Fruit fly (Drosophila melanogaster) whole organism, embryonic: ENCODE measurements around the gene Synd.

Source experiments
- CG10565 ChIP-seq: fragments of 200-800 bp; sonication (Bioruptor generic); optimal IDR thresholded peaks from 3 replicates; lab custom pipeline; 2016; ENCODE audit warnings: missing biosample characterization, mild to moderate bottlenecking, missing genetic modification characterization
- CG10654 ChIP-seq: fragments of 200-800 bp; sonication (Bioruptor generic); optimal IDR thresholded peaks from 2 replicates; lab custom pipeline; 2016; ENCODE audit warnings: missing biosample characterization, missing genetic modification characterization
- CG11504 ChIP-seq: fragments of 200-800 bp; sonication (Bioruptor generic); optimal IDR thresholded peaks from 3 replicates; lab custom pipeline; 2019; ENCODE audit warnings: missing biosample characterization, mild to moderate bottlenecking, missing genetic modification characterization, moderate library complexity
- CG12744 ChIP-seq: fragments of 200-800 bp; sonication (Bioruptor generic); optimal IDR thresholded peaks from 2 replicates; lab custom pipeline; 2016; ENCODE audit warnings: missing biosample characterization, missing genetic modification characterization
- CG14667 ChIP-seq: fragments of 200-800 bp; sonication (Bioruptor generic); IDR thresholded peaks from 2 replicates; pipeline ENCODE4 v1.3.6; 2022; ENCODE audit warnings: missing biosample characterization, missing genetic modification characterization
- CG3407 ChIP-seq: fragments of 200-800 bp; sonication (Bioruptor generic); optimal IDR thresholded peaks from 2 replicates; lab custom pipeline; 2018; ENCODE audit warnings: missing biosample characterization, mild to moderate bottlenecking, missing genetic modification characterization
- CG42726 ChIP-seq: fragments of 200-800 bp; sonication (Bioruptor generic); IDR thresholded peaks from 2 replicates; pipeline ENCODE4 v1.3.6; 2022; ENCODE audit warnings: missing biosample characterization, missing genetic modification characterization; ENCODE audit not compliant: partially characterized antibody
- CG4404 ChIP-seq: fragments of 200-800 bp; sonication (Bioruptor generic); IDR thresholded peaks from 2 replicates; pipeline ENCODE4 v1.3.6; 2022; ENCODE audit warnings: missing biosample characterization, missing genetic modification characterization
- CG7372 ChIP-seq: fragments of 200-800 bp; sonication (Bioruptor generic); IDR thresholded peaks from 2 replicates; pipeline ENCODE4 v1.3.6; 2022; ENCODE audit warnings: missing biosample characterization, missing genetic modification characterization
- CG7839 ChIP-seq: fragments of 200-800 bp; sonication (Bioruptor generic); optimal IDR thresholded peaks from 3 replicates; lab custom pipeline; 2018; ENCODE audit warnings: missing biosample characterization, mild to moderate bottlenecking, missing genetic modification characterization, moderate library complexity
- CG8388 ChIP-seq: fragments of 200-800 bp; sonication (Bioruptor generic); optimal IDR thresholded peaks from 2 replicates; lab custom pipeline; 2019; ENCODE audit warnings: missing biosample characterization, mild to moderate bottlenecking, missing genetic modification characterization, moderate library complexity
- CG8478 ChIP-seq: fragments of >200 bp; optimal IDR thresholded peaks from 2 replicates; lab custom pipeline; 2018
- CG9215 ChIP-seq: fragments of 200-800 bp; sonication (Bioruptor generic); IDR thresholded peaks from 2 replicates; pipeline ENCODE4 v1.3.6; 2022; ENCODE audit warnings: missing biosample characterization, missing genetic modification characterization
- CG9437 ChIP-seq: fragments of 200-800 bp; sonication (Bioruptor generic); optimal IDR thresholded peaks from 2 replicates; lab custom pipeline; 2018; ENCODE audit warnings: missing biosample characterization, mild to moderate bottlenecking, missing genetic modification characterization
- CG9817 ChIP-seq: fragments of 200-800 bp; sonication (Bioruptor generic); optimal IDR thresholded peaks from 2 replicates; lab custom pipeline; 2018; ENCODE audit warnings: missing biosample characterization, mild to moderate bottlenecking, missing genetic modification characterization, moderate library complexity
- Chrac-16 ChIP-seq: fragments of 200-800 bp; sonication (Bioruptor generic); optimal IDR thresholded peaks from 3 replicates; lab custom pipeline; 2016; ENCODE audit warnings: missing biosample characterization, missing genetic modification characterization
- CrebB ChIP-seq: fragments of 200-800 bp; sonication (Bioruptor generic); optimal IDR thresholded peaks from 3 replicates; lab custom pipeline; 2018; ENCODE audit warnings: missing biosample characterization, mild to moderate bottlenecking, missing genetic modification characterization
- D19A ChIP-seq: fragments of 200-800 bp; optimal IDR thresholded peaks from 3 replicates; lab custom pipeline; 2019; ENCODE audit warnings: missing biosample characterization, mild to moderate bottlenecking, missing genetic modification characterization, moderate library complexity
- Doc3 ChIP-seq: fragments of 200-800 bp; sonication (Bioruptor generic); IDR thresholded peaks from 3 replicates; pipeline ENCODE4 v1.3.6; 2022; ENCODE audit warnings: missing biosample characterization, missing genetic modification characterization; ENCODE audit not compliant: partially characterized antibody
- H15 ChIP-seq: fragments of 200-800 bp; sonication (Bioruptor generic); IDR thresholded peaks from 3 replicates; pipeline ENCODE4 v1.3.6; 2022; ENCODE audit warnings: missing biosample characterization, missing genetic modification characterization
- HHEX ChIP-seq: fragments of 200-800 bp; sonication (Bioruptor generic); optimal IDR thresholded peaks from 3 replicates; lab custom pipeline; 2017; ENCODE audit warnings: missing biosample characterization, mild to moderate bottlenecking, missing genetic modification characterization, missing genetic modification reagents
- Lhr ChIP-seq: fragments of 200-800 bp; sonication (Bioruptor generic); optimal IDR thresholded peaks from 3 replicates; lab custom pipeline; 2017; ENCODE audit warnings: mild to moderate bottlenecking, missing biosample characterization, missing genetic modification reagents, missing genetic modification characterization
- Mrtf ChIP-seq: fragments of 200-800 bp; sonication (Bioruptor generic); IDR thresholded peaks from 3 replicates; pipeline ENCODE4 v1.3.6; 2022; ENCODE audit warnings: missing biosample characterization, missing genetic modification characterization
- Pdp1 ChIP-seq, 2 experiments: fragments of 200-800 bp; sonication (Bioruptor generic); optimal IDR thresholded peaks; 3 replicates each; lab custom pipeline; 2016; ENCODE audit warnings: missing biosample characterization in 2 of 2, missing genetic modification characterization in 2 of 2, mild to moderate bottlenecking in 1 of 2, moderate library complexity in 1 of 2
- TFAM ChIP-seq: fragments of 200-800 bp; sonication (Bioruptor generic); optimal IDR thresholded peaks from 2 replicates; lab custom pipeline; 2017; ENCODE audit warnings: missing biosample characterization, missing genetic modification characterization, inconsistent platforms
- Trl ChIP-seq, 3 experiments: fragments of >200 bp in 2 of 3; fragments of 200-800 bp in 1 of 3; sonication (Bioruptor generic) in 1 of 3; optimal IDR thresholded peaks; 2 replicates in 1 of 3; 3 replicates in 2 of 3; lab custom pipeline; 2016 to 2017; ENCODE audit warnings: missing biosample characterization in 1 of 3, missing genetic modification characterization in 1 of 3
- ac ChIP-seq: fragments of 200-800 bp; sonication (Bioruptor generic); optimal IDR thresholded peaks from 3 replicates; lab custom pipeline; 2017; ENCODE audit warnings: missing biosample characterization, mild to moderate bottlenecking, missing genetic modification characterization
- aop ChIP-seq: fragments of 200-800 bp; sonication (Bioruptor generic); IDR thresholded peaks from 2 replicates; pipeline ENCODE4 v1.3.6; 2022; ENCODE audit warnings: missing biosample characterization, missing genetic modification characterization
- ap ChIP-seq: fragments of 200-800 bp; sonication (Bioruptor generic); IDR thresholded peaks from 2 replicates; pipeline ENCODE4 v1.3.6; 2022; ENCODE audit warnings: missing biosample characterization, missing genetic modification characterization
- cas ChIP-seq: fragments of 200-800 bp; sonication (Bioruptor generic); IDR thresholded peaks from 2 replicates; pipeline ENCODE4 v1.3.6; 2022; ENCODE audit warnings: missing biosample characterization, missing genetic modification characterization
- corto ChIP-seq: fragments of 200-800 bp; sonication (Bioruptor generic); optimal IDR thresholded peaks from 2 replicates; lab custom pipeline; 2016; ENCODE audit warnings: missing biosample characterization, mild to moderate bottlenecking, missing genetic modification characterization, moderate library complexity
- crol ChIP-seq: fragments of 200-800 bp; sonication (Bioruptor generic); IDR thresholded peaks from 2 replicates; pipeline ENCODE4 v1.3.6; 2022; ENCODE audit warnings: missing biosample characterization, missing genetic modification characterization
- da ChIP-seq: fragments of 200-800 bp; sonication (Bioruptor generic); optimal IDR thresholded peaks from 2 replicates; lab custom pipeline; 2016; ENCODE audit warnings: missing biosample characterization, missing genetic modification characterization
- dimm ChIP-seq: fragments of 200-800 bp; sonication (Bioruptor generic); IDR thresholded peaks from 2 replicates; pipeline ENCODE4 v1.3.6; 2022; ENCODE audit warnings: missing biosample characterization, missing genetic modification characterization
- exex ChIP-seq: fragments of 200-800 bp; sonication (Bioruptor generic); optimal IDR thresholded peaks from 4 replicates; lab custom pipeline; 2018; ENCODE audit warnings: missing biosample characterization, mild to moderate bottlenecking, missing genetic modification characterization, moderate library complexity
- eyg ChIP-seq: fragments of 200-800 bp; sonication (Bioruptor generic); optimal IDR thresholded peaks from 3 replicates; lab custom pipeline; 2016; ENCODE audit warnings: missing biosample characterization, missing genetic modification characterization
- hbn ChIP-seq: fragments of 200-800 bp; sonication (Bioruptor generic); IDR thresholded peaks from 2 replicates; pipeline ENCODE4 v1.3.6; 2022; ENCODE audit warnings: missing biosample characterization, missing genetic modification characterization; ENCODE audit not compliant: partially characterized antibody
- lbe ChIP-seq: fragments of 200-800 bp; sonication (Bioruptor generic); optimal IDR thresholded peaks from 2 replicates; lab custom pipeline; 2016; ENCODE audit warnings: missing biosample characterization, mild to moderate bottlenecking, missing genetic modification characterization
- luna ChIP-seq: fragments of 200-800 bp; sonication (Bioruptor generic); optimal IDR thresholded peaks from 2 replicates; lab custom pipeline; 2016; ENCODE audit warnings: missing biosample characterization, missing genetic modification characterization
- mirr ChIP-seq: fragments of 200-800 bp; sonication (Bioruptor generic); optimal IDR thresholded peaks from 3 replicates; lab custom pipeline; 2018; ENCODE audit warnings: missing biosample characterization, mild to moderate bottlenecking, missing genetic modification characterization
- oc ChIP-seq: fragments of 200-800 bp; sonication (Bioruptor generic); optimal IDR thresholded peaks from 2 replicates; lab custom pipeline; 2018; ENCODE audit warnings: missing biosample characterization, mild to moderate bottlenecking, missing genetic modification characterization, moderate library complexity
- run ChIP-seq: fragments of 200-800 bp; sonication (Bioruptor generic); optimal IDR thresholded peaks from 3 replicates; lab custom pipeline; 2018; ENCODE audit warnings: missing biosample characterization, mild to moderate bottlenecking, missing genetic modification characterization
- salm ChIP-seq: fragments of 200-800 bp; sonication (Bioruptor generic); optimal IDR thresholded peaks from 2 replicates; lab custom pipeline; 2018; ENCODE audit warnings: missing biosample characterization, mild to moderate bottlenecking, missing genetic modification characterization
- sc ChIP-seq, 3 experiments: fragments of >200 bp in 2 of 3; fragments of 200-800 bp in 1 of 3; sonication (Bioruptor generic) in 1 of 3; optimal IDR thresholded peaks; 2 replicates in 2 of 3; 3 replicates in 1 of 3; lab custom pipeline; 2017; ENCODE audit warnings: mild to moderate bottlenecking in 1 of 3, missing biosample characterization in 1 of 3, missing genetic modification characterization in 1 of 3, missing genetic modification reagents in 1 of 3
- slbo ChIP-seq: fragments of 200-800 bp; sonication (Bioruptor generic); IDR thresholded peaks from 2 replicates; pipeline ENCODE4 v1.3.6; 2022; ENCODE audit warnings: missing biosample characterization, missing genetic modification characterization
- sr ChIP-seq: fragments of 200-800 bp; sonication (Bioruptor generic); IDR thresholded peaks from 3 replicates; pipeline ENCODE4 v1.3.6; 2022; ENCODE audit warnings: missing biosample characterization, missing genetic modification characterization
- tgo ChIP-seq: fragments of 200-800 bp; sonication (Bioruptor generic); IDR thresholded peaks from 3 replicates; pipeline ENCODE4 v1.3.6; 2022; ENCODE audit warnings: missing biosample characterization, missing genetic modification characterization
- trem ChIP-seq: fragments of 200-800 bp; optimal IDR thresholded peaks from 3 replicates; lab custom pipeline; 2019; ENCODE audit warnings: missing biosample characterization, mild to moderate bottlenecking, missing genetic modification characterization, moderate library complexity
- zf30C ChIP-seq: fragments of 200-800 bp; sonication (Bioruptor generic); optimal IDR thresholded peaks from 3 replicates; lab custom pipeline; 2018; ENCODE audit warnings: missing biosample characterization, mild to moderate bottlenecking, missing genetic modification characterization
- zfh2 ChIP-seq: fragments of 200-800 bp; sonication (Bioruptor generic); optimal IDR thresholded peaks from 2 replicates; lab custom pipeline; 2016; ENCODE audit warnings: missing biosample characterization, missing genetic modification characterization

Synd gene

DNA sequence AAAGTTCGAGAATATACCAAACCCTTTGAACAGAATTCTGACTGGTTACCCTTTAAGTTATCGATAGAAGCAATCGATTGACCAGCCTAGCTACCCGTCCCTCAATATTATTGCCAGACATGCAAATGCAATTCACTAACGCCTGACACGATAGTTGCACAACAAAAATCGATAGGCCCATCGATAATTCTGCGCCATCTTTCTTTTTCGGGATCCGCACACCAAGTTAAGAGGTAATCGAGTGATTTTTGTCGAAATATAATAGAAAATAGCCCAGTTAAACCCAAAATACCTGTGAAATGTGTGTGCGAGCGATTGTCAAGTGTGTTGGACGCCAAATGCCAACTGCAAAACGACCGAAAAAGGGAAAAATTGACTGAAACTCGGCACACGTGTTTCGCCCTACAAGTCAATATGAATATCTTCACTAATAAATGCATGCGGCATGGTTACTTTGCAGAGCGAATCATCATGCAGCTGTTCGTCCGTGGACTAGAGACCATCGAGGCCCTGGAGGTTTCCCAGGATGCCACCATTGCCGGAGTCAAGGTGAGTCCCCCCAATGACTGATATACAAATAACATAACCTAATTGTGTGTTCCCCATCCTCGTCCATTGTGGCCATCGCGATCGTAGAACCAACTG, 17.9 kb downstream of the Synd start, which contains the start of gene RpS30 (continued):
- TF ChIP-seq CG11504 (tag; lab: Kevin White, UChicago) (peak; percentile 60), CG12744 (GFP tag; lab: Kevin White, UChicago) (no peak), sc (optimal IDR thresholded peaks at IDR 0.05; lab: Kevin White, UChicago) (no peak), sc (GFP tag; optimal IDR thresholded peaks at IDR 0.05; lab: Kevin White, UChicago) (no peak), cas (GFP tag; lab: Robert Waterston, UW) (no peak), Trl (optimal IDR thresholded peaks at IDR 0.05; lab: Kevin White, UChicago) (no peak), Trl (GFP tag; optimal IDR thresholded peaks at IDR 0.05; lab: Kevin White, UChicago) (peak; percentile 48), run (tag; lab: Kevin White, UChicago) (no peak), lbe (GFP tag; lab: Kevin White, UChicago) (peak; percentile 45), CG9215 (no peak), ap (GFP tag; lab: Robert Waterston, UW) (no peak), CG7372 (GFP tag; lab: Robert Waterston, UW) (no peak), CG14667 (GFP tag; lab: Robert Waterston, UW) (no peak), Lhr (GFP tag; lab: Kevin White, UChicago) (peak; percentile 66), Mrtf (GFP tag; lab: Robert Waterston, UW) (no peak), hbn (GFP tag; lab: Robert Waterston, UW) (peak; percentile 96), zf30C (GFP tag; lab: Kevin White, UChicago) (no peak), CG7839 (tag; lab: Kevin White, UChicago) (peak; percentile 22), exex (tag; lab: Kevin White, UChicago) (peak; percentile 1), TFAM (no peak), Pdp1 (GFP tag; optimal IDR thresholded peaks at IDR 0.05; lab: Kevin White, UChicago) (peak in 1 of 2 experiments; percentile 92), CG3407 (GFP tag; lab: Kevin White, UChicago) (no peak), H15 (GFP tag; lab: Robert Waterston, UW) (no peak; the same call in 2 of the 3 replicates), CG42726 (GFP tag; lab: Robert Waterston, UW) (peak; percentile 97), CG4404 (no peak), CG10565 (GFP tag; lab: Kevin White, UChicago) (no peak), eyg (GFP tag; lab: Kevin White, UChicago) (peak; percentile 36), D19A (peak; percentile 7), da (GFP tag; lab: Kevin White, UChicago) (no peak), CrebB (tag; lab: Kevin White, UChicago) (peak; percentile 30), dimm (GFP tag; lab: Robert Waterston, UW) (no peak), sr (GFP tag; lab: Robert Waterston, UW) (no peak), CG8478 (lab: Kevin White, UChicago) (no peak), luna (GFP tag; lab: Kevin White, UChicago) (no peak), Doc3 (peak; percentile 93), HHEX (no peak), trem (tag; lab: Kevin White, UChicago) (peak; percentile 87), crol (GFP tag; lab: Robert Waterston, UW) (no peak), ac (GFP tag; lab: Kevin White, UChicago) (no peak), CG9437 (GFP tag; lab: Kevin White, UChicago) (no peak), aop (GFP tag; lab: Robert Waterston, UW) (no peak), zfh2 (GFP tag; lab: Kevin White, UChicago) (peak; percentile 41), CG9817 (tag; lab: Kevin White, UChicago) (peak; percentile 42), corto (GFP tag; lab: Kevin White, UChicago) (no peak), salm (peak; percentile 26), oc (no peak), mirr (GFP tag; lab: Kevin White, UChicago) (peak; percentile 38), CG10654 (no peak), slbo (GFP tag; lab: Robert Waterston, UW) (peak; percentile 49), tgo (GFP tag; lab: Robert Waterston, UW) (no peak), CG8388 (no peak), Chrac-16 (GFP tag; lab: Kevin White, UChicago) (no peak)
